Worm (Caenorhabditis elegans): Measurements from ENCODE around the gene F10G7.10.
A peak's percentile ranks its signal among the peaks of the same experiment; 100 is the strongest.

- TF ChIP-seq ama-1 (optimal IDR thresholded peaks at IDR 0.05) (peak; percentile 72), nhr-76 (tag; optimal IDR thresholded peaks at IDR 0.05) (no peak), nhr-23 (tag; optimal IDR thresholded peaks at IDR 0.05) (no peak), lin-15B (tag; optimal IDR thresholded peaks at IDR 0.05) (no peak), snpc-4 (tag; optimal IDR thresholded peaks at IDR 0.05) (no peak), tbx-2 (tag; optimal IDR thresholded peaks at IDR 0.05) (no peak)
Measured at ce11 chrII:4726750-4727384, 803 bp upstream of the F10G7.10 start.
